Worm (Caenorhabditis elegans): ENCODE data around the gene lag-1.

DNA sequence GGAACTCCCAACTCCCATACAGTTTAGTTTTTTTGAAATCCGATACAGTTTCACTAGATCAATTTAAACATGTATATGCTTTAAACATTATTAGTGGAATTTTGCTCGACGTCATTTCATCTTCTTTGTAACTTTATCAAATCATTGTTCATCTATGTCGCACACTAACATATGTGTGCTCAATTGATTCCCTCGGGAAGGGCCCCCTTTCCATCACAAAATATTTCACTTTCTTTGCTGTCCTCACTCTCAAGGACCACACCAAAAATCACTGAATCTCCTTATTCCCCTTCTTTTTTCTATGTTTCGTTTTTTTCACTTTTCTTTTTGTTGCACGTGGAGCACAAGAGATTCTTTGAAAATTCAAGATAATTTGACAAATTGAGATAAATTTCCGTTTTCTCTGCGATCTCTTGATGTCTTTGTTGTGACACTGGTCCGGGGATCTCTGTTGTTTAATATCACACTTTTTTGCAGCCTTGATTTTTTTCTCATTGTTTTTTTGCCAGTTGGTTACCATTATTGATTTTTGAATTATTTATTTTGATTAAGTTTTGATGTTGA is 48.0 kb upstream of the lag-1 start:
- TF ChIP-seq nhr-12 (tag; optimal IDR thresholded peaks at IDR 0.05), result no peak
- TF ChIP-seq ztf-11 (tag; optimal IDR thresholded peaks at IDR 0.05), result no peak
- TF ChIP-seq ces-1 (GFP tag; optimal IDR thresholded peaks at IDR 0.05), result peak; percentile 16
- TF ChIP-seq snpc-4 (tag; optimal IDR thresholded peaks at IDR 0.05), result no peak
- TF ChIP-seq nhr-2 (tag; optimal IDR thresholded peaks at IDR 0.05), result no peak
- TF ChIP-seq pha-4 (tag; optimal IDR thresholded peaks at IDR 0.05), result no peak
- TF ChIP-seq mab-5 (tag; optimal IDR thresholded peaks at IDR 0.05), result no peak
